Worm (Caenorhabditis elegans) whole organism, young adult: Measurements from ENCODE around the gene clp-4.

Experiments used
- B0035.1 ChIP-seq: sonication (generic microtip); optimal IDR thresholded peaks from 2 replicates; lab custom pipeline; 2016; ENCODE audit warnings: missing genetic modification characterization, mild to moderate bottlenecking, missing compliant biosample characterization, missing genotype, missing genetic modification reagents
- D2030.7 ChIP-seq: fragments of 200-800 bp; sonication (Bioruptor generic); IDR thresholded peaks from 2 replicates; pipeline ENCODE4 v1.3.6; 2022; ENCODE audit warnings: missing genetic modification reagents, missing genetic modification characterization, missing compliant biosample characterization
- F33H1.4 ChIP-seq: fragments of 200-800 bp; sonication (Bioruptor generic); IDR thresholded peaks from 2 replicates; pipeline ENCODE4 v1.3.6; 2022; ENCODE audit warnings: missing genetic modification reagents, missing genetic modification characterization, missing compliant biosample characterization
- F37B4.10 ChIP-seq: fragments of 200-800 bp; sonication (Bioruptor generic); IDR thresholded peaks from 2 replicates; pipeline ENCODE4 v1.3.6; 2022; ENCODE audit warnings: missing genetic modification characterization, missing compliant biosample characterization
- F39B2.1 ChIP-seq: fragments of 200-800 bp; sonication (Bioruptor generic); IDR thresholded peaks from 2 replicates; pipeline ENCODE4 v1.3.6; 2022; ENCODE audit warnings: missing genetic modification reagents, missing genetic modification characterization, missing compliant biosample characterization
- F55B11.4 ChIP-seq: sonication (generic microtip); optimal IDR thresholded peaks from 2 replicates; lab custom pipeline; 2016; ENCODE audit warnings: missing compliant biosample characterization, missing genetic modification characterization, borderline replicate concordance; ENCODE audit not compliant: insufficient read depth
- F57C9.4 ChIP-seq: sonication (generic microtip); optimal IDR thresholded peaks from 2 replicates; lab custom pipeline; 2017; ENCODE audit warnings: mild to moderate bottlenecking, missing genetic modification characterization, missing compliant biosample characterization
- Y53F4B.3 ChIP-seq: fragments of 200-800 bp; sonication (Bioruptor generic); IDR thresholded peaks from 2 replicates; pipeline ENCODE4 v1.3.6; 2022; ENCODE audit warnings: missing genetic modification reagents, missing genetic modification characterization, missing compliant biosample characterization
- aptf-2 ChIP-seq: fragments of 200-800 bp; sonication (Bioruptor generic); conservative IDR thresholded peaks from 2 replicates; pipeline ENCODE4 v1.3.6; 2022; ENCODE audit warnings: missing genetic modification reagents, missing genetic modification characterization, missing compliant biosample characterization
- attf-3 ChIP-seq: fragments of 200-800 bp; sonication (Bioruptor generic); conservative IDR thresholded peaks from 2 replicates; pipeline ENCODE4 v1.3.6; 2022; ENCODE audit warnings: missing genetic modification reagents, missing genetic modification characterization, missing compliant biosample characterization
- ceh-40 ChIP-seq: fragments of 200-800 bp; sonication (Bioruptor generic); IDR thresholded peaks from 2 replicates; pipeline ENCODE4 v1.3.6; 2022; ENCODE audit warnings: missing genetic modification characterization, missing compliant biosample characterization
- ceh-91 ChIP-seq: fragments of 200-800 bp; sonication (Bioruptor generic); IDR thresholded peaks from 2 replicates; pipeline ENCODE4 v1.3.6; 2022; ENCODE audit warnings: missing genetic modification reagents, missing genetic modification characterization, missing compliant biosample characterization
- efl-1 ChIP-seq: fragments of 150-350 bp; optimal IDR thresholded peaks from 2 replicates; lab custom pipeline; 2014; ENCODE audit warnings: missing biosample characterization, missing genetic modification reagents, missing genetic modification characterization
- egl-44 ChIP-seq: fragments of 200-800 bp; sonication (Bioruptor generic); IDR thresholded peaks from 2 replicates; pipeline ENCODE4 v1.3.6; 2022; ENCODE audit warnings: missing genetic modification reagents, missing genetic modification characterization, missing compliant biosample characterization
- egrh-3 ChIP-seq: fragments of 200-800 bp; sonication (Bioruptor generic); IDR thresholded peaks from 2 replicates; pipeline ENCODE4 v1.3.6; 2022; ENCODE audit warnings: missing genetic modification reagents, missing genetic modification characterization, missing compliant biosample characterization
- ekl-4 ChIP-seq: fragments of 200-800 bp; sonication (Bioruptor generic); IDR thresholded peaks from 2 replicates; pipeline ENCODE4 v1.3.6; 2022; ENCODE audit warnings: missing genetic modification reagents, missing genetic modification characterization, missing compliant biosample characterization
- fkh-3 ChIP-seq: sonication (generic microtip); optimal IDR thresholded peaks from 2 replicates; lab custom pipeline; 2016; ENCODE audit warnings: mild to moderate bottlenecking, missing genetic modification characterization, missing compliant biosample characterization
- gei-17 ChIP-seq: fragments of 200-800 bp; sonication (Bioruptor generic); optimal IDR thresholded peaks from 2 replicates; lab custom pipeline; 2018; ENCODE audit warnings: mild to moderate bottlenecking, missing genetic modification characterization, missing compliant biosample characterization
- him-1 ChIP-seq: sonication (generic microtip); optimal IDR thresholded peaks from 2 replicates; lab custom pipeline; 2016; ENCODE audit warnings: missing genotype, missing genetic modification reagents, missing genetic modification characterization, missing compliant biosample characterization
- hmg-20 ChIP-seq: fragments of 200-800 bp; sonication (Bioruptor generic); IDR thresholded peaks from 2 replicates; pipeline ENCODE4 v1.3.6; 2022; ENCODE audit warnings: missing genetic modification reagents, missing genetic modification characterization, missing compliant biosample characterization
- lag-1 ChIP-seq: fragments of 200-800 bp; sonication (Bioruptor generic); IDR thresholded peaks from 2 replicates; pipeline ENCODE4 v1.3.6; 2022; ENCODE audit warnings: missing genetic modification reagents, missing genetic modification characterization, missing compliant biosample characterization
- let-607 ChIP-seq, 2 experiments: fragments of 200-800 bp in 1 of 2; sonication (Bioruptor generic) in 1 of 2; sonication (generic microtip) in 1 of 2; optimal IDR thresholded peaks; 2 replicates each; lab custom pipeline; 2016 to 2018; ENCODE audit warnings: mild to moderate bottlenecking in 2 of 2, missing compliant biosample characterization in 2 of 2, missing genetic modification characterization in 2 of 2, moderate library complexity in 2 of 2, missing genotype in 1 of 2
- lin-40 ChIP-seq: sonication (generic microtip); optimal IDR thresholded peaks from 2 replicates; lab custom pipeline; 2016; ENCODE audit warnings: missing genetic modification characterization, mild to moderate bottlenecking, missing compliant biosample characterization, missing genotype, missing genetic modification reagents
- lin-54 ChIP-seq: fragments of 200-800 bp; sonication (Bioruptor generic); optimal IDR thresholded peaks from 2 replicates; lab custom pipeline; 2018; ENCODE audit warnings: mild to moderate bottlenecking, missing genetic modification characterization, missing compliant biosample characterization
- lsl-1 ChIP-seq: fragments of 200-800 bp; sonication (Bioruptor generic); optimal IDR thresholded peaks from 2 replicates; lab custom pipeline; 2018; ENCODE audit warnings: mild to moderate bottlenecking, missing genetic modification characterization, moderate library complexity, missing compliant biosample characterization
- madf-10 ChIP-seq: sonication (generic microtip); optimal IDR thresholded peaks from 2 replicates; lab custom pipeline; 2016; ENCODE audit warnings: mild to moderate bottlenecking, missing genetic modification characterization, missing compliant biosample characterization
- madf-3 ChIP-seq: fragments of 200-800 bp; sonication (Bioruptor generic); IDR thresholded peaks from 2 replicates; pipeline ENCODE4 v1.3.6; 2022; ENCODE audit warnings: missing genetic modification reagents, missing genetic modification characterization, missing compliant biosample characterization
- madf-6 ChIP-seq: fragments of 200-800 bp; sonication (Bioruptor generic); IDR thresholded peaks from 2 replicates; pipeline ENCODE4 v1.3.6; 2022; ENCODE audit warnings: missing genetic modification reagents, missing genetic modification characterization, missing compliant biosample characterization
- nfya-2 ChIP-seq: fragments of 200-800 bp; sonication (Bioruptor generic); IDR thresholded peaks from 2 replicates; pipeline ENCODE4 v1.3.6; 2022; ENCODE audit warnings: missing genetic modification reagents, missing genetic modification characterization, missing compliant biosample characterization
- nhr-27 ChIP-seq: fragments of 200-800 bp; sonication (Bioruptor generic); optimal IDR thresholded peaks from 2 replicates; lab custom pipeline; 2018; ENCODE audit warnings: mild to moderate bottlenecking, missing genetic modification characterization, moderate library complexity, missing compliant biosample characterization
- pbrm-1 ChIP-seq: fragments of 200-800 bp; sonication (Bioruptor generic); IDR thresholded peaks from 2 replicates; pipeline ENCODE4 v1.3.6; 2022; ENCODE audit warnings: missing genetic modification reagents, missing genetic modification characterization, missing compliant biosample characterization
- pha-4 ChIP-seq: fragments of 150-350 bp; sonication (generic microtip); optimal IDR thresholded peaks from 2 replicates; lab custom pipeline; 2014; ENCODE audit warnings: missing biosample characterization, missing genetic modification reagents, missing genetic modification characterization
- rec-8 ChIP-seq, 2 experiments: sonication (generic microtip); optimal IDR thresholded peaks; 2 replicates each; lab custom pipeline; 2016; ENCODE audit warnings: mild to moderate bottlenecking in 2 of 2, missing genetic modification characterization in 2 of 2, missing genetic modification reagents in 2 of 2, missing genotype in 2 of 2, missing biosample characterization in 1 of 2, missing compliant biosample characterization in 1 of 2, moderate library complexity in 1 of 2
- rpc-1 ChIP-seq, 2 experiments: fragments of 150-350 bp in 1 of 2; sonication (generic microtip) in 1 of 2; optimal IDR thresholded peaks; 2 replicates each; lab custom pipeline; 2014 to 2018; ENCODE audit warnings: missing biosample characterization in 1 of 2, missing genetic modification characterization in 1 of 2, missing genetic modification reagents in 1 of 2, missing genotype in 1 of 2
- tbp1 ChIP-seq: fragments of 200-800 bp; sonication (Bioruptor generic); optimal IDR thresholded peaks from 2 replicates; lab custom pipeline; 2018; ENCODE audit warnings: mild to moderate bottlenecking, missing genetic modification characterization, missing compliant biosample characterization
- tbx-9 ChIP-seq: sonication (generic microtip); optimal IDR thresholded peaks from 2 replicates; lab custom pipeline; 2016; ENCODE audit warnings: borderline replicate concordance, missing genetic modification characterization, inconsistent platforms, missing compliant biosample characterization
- unc-62 ChIP-seq: fragments of 150-350 bp; optimal IDR thresholded peaks from 2 replicates; lab custom pipeline; 2014; ENCODE audit warnings: missing biosample characterization, missing genetic modification reagents, missing genetic modification characterization
- xnd-1 ChIP-seq: sonication (generic microtip); optimal IDR thresholded peaks from 2 replicates; lab custom pipeline; 2016; ENCODE audit warnings: missing genotype, missing genetic modification reagents, missing genetic modification characterization, missing compliant biosample characterization
- zfh-2 ChIP-seq: fragments of 200-800 bp; sonication (Bioruptor generic); conservative IDR thresholded peaks from 2 replicates; pipeline ENCODE4 v1.3.6; 2022; ENCODE audit warnings: missing genetic modification reagents, missing genetic modification characterization, missing compliant biosample characterization
- ztf-22 ChIP-seq: fragments of 200-800 bp; sonication (Bioruptor generic); optimal IDR thresholded peaks from 2 replicates; lab custom pipeline; 2018; ENCODE audit warnings: mild to moderate bottlenecking, missing genetic modification characterization, moderate library complexity, missing compliant biosample characterization
- ztf-6 ChIP-seq: fragments of 200-800 bp; sonication (Bioruptor generic); IDR thresholded peaks from 2 replicates; pipeline ENCODE4 v1.3.6; 2022; ENCODE audit warnings: missing genetic modification reagents, missing genetic modification characterization, missing compliant biosample characterization

Gene clp-4

ce11 chrIII:1777969-1778368, 40.2 kb downstream of the clp-4 start, which contains the start of gene Y39A3CL.4:
TSS of gene Y39A3CL.4 (minus strand) at chrIII:1778069.
- TF ChIP-seq unc-62 (GFP tag; lab: Kevin White, UChicago) (no peak), F33H1.4 (GFP tag; lab: Robert Waterston, UW) (no peak), attf-3 (GFP tag; lab: Robert Waterston, UW) (no peak), fkh-3 (tag; lab: Kevin White, UChicago) (no peak), lag-1 (GFP tag; lab: Robert Waterston, UW) (no peak)

- TF ChIP-seq rpc-1 (optimal IDR thresholded peaks at IDR 0.05; lab: Kevin White, UChicago) (no peak), rpc-1 (tag; optimal IDR thresholded peaks at IDR 0.05; lab: Kevin White, UChicago) (no peak), lsl-1 (GFP tag; lab: Kevin White, UChicago) (peak; percentile 62), efl-1 (GFP tag; lab: Kevin White, UChicago) (peak; percentile 26), lin-54 (GFP tag; lab: Kevin White, UChicago) (peak; percentile 35)
These were observed 40.7 kb downstream of the clp-4 start, which contains the start of gene Y39A3CL.3 for ce11 chrIII:1777468-1777867. TSS of gene Y39A3CL.3 (plus strand) at chrIII:1777802.

ce11 chrIII:1769993-1770392, 48.1 kb downstream of the clp-4 start, which contains the start of gene tbx-43:
TSS of gene tbx-43 (minus strand) at chrIII:1770093.
- no peak for TF ChIP-seq nfya-2 (GFP tag; lab: Robert Waterston, UW)
- no peak for TF ChIP-seq gei-17
- TF ChIP-seq ztf-22 (GFP tag; lab: Kevin White, UChicago), result no peak
- TF ChIP-seq F57C9.4 (tag; lab: Kevin White, UChicago), result no peak
- no peak for TF ChIP-seq aptf-2 (GFP tag; lab: Robert Waterston, UW)
- TF ChIP-seq D2030.7 (GFP tag; lab: Robert Waterston, UW), result no peak
- no peak for TF ChIP-seq ekl-4 (GFP tag; lab: Robert Waterston, UW)
- no peak for TF ChIP-seq F37B4.10 (GFP tag; lab: Robert Waterston, UW)
- TF ChIP-seq madf-10 (tag; lab: Kevin White, UChicago), result no peak
- TF ChIP-seq tbp1, result no peak
- TF ChIP-seq pbrm-1 (GFP tag; lab: Robert Waterston, UW), result no peak
- no peak for TF ChIP-seq egl-44 (GFP tag; lab: Robert Waterston, UW)
- TF ChIP-seq, all 124 proteins: peak for 0

- TF ChIP-seq ztf-6 (GFP tag; lab: Robert Waterston, UW) (no peak), Y53F4B.3 (GFP tag; lab: Robert Waterston, UW) (no peak), rec-8 (tag; optimal IDR thresholded peaks at IDR 0.05; lab: Kevin White, UChicago) (no peak), ceh-91 (GFP tag; lab: Robert Waterston, UW) (no peak), madf-6 (no peak), zfh-2 (GFP tag; lab: Robert Waterston, UW) (peak; percentile 84), egrh-3 (GFP tag; lab: Robert Waterston, UW) (peak; percentile 52; the same call in 1 of the 2 replicates), F37B4.10 (GFP tag; lab: Robert Waterston, UW) (no peak), ceh-40 (GFP tag; lab: Robert Waterston, UW) (no peak), F39B2.1 (GFP tag; lab: Robert Waterston, UW) (no peak)
- TF ChIP-seq, all 124 proteins: peak for 2
These were observed 53.7 kb downstream of the clp-4 start for ce11 chrIII:1764463-1764862.

- TF ChIP-seq xnd-1 (no peak), lin-40 (no peak), hmg-20 (GFP tag; lab: Robert Waterston, UW) (no peak), tbx-9 (tag; lab: Kevin White, UChicago) (no peak), ztf-22 (GFP tag; lab: Kevin White, UChicago) (no peak), F55B11.4 (no peak), ztf-6 (GFP tag; lab: Robert Waterston, UW) (no peak), B0035.1 (tag; lab: Kevin White, UChicago) (no peak), pha-4 (tag; lab: Kevin White, UChicago) (no peak), madf-3 (GFP tag; lab: Robert Waterston, UW) (no peak), zfh-2 (GFP tag; lab: Robert Waterston, UW) (no peak), gei-17 (no peak), him-1 (tag; lab: Kevin White, UChicago) (no peak), let-607 (tag; optimal IDR thresholded peaks at IDR 0.05; lab: Kevin White, UChicago) (no peak), nhr-27 (no peak)
These were observed 54.9 kb downstream of the clp-4 start, which contains the start of gene cnc-6 for ce11 chrIII:1763222-1763621. TSS of gene cnc-6 (plus strand) at chrIII:1763522.
